Worm (Caenorhabditis elegans) whole organism, L4 larva: ENCODE results near the gene Y44A6B.3.

ENCODE experiments used
- F10B5.3 ChIP-seq: sonication (generic microtip); optimal IDR thresholded peaks from 2 replicates; lab custom pipeline; 2016; ENCODE audit warnings: mild to moderate bottlenecking, missing genetic modification characterization, missing compliant biosample characterization
- ama-1 ChIP-seq: fragments of 150-350 bp; optimal IDR thresholded peaks from 2 replicates; lab custom pipeline; 2014; ENCODE audit warnings: inconsistent platforms, mixed read lengths
- ceh-82 ChIP-seq: sonication (generic microtip); optimal IDR thresholded peaks from 2 replicates; lab custom pipeline; 2017; ENCODE audit warnings: missing biosample characterization, missing genetic modification characterization
- ces-1 ChIP-seq: fragments of 150-350 bp; sonication (generic microtip); optimal IDR thresholded peaks from 4 replicates; lab custom pipeline; 2014; ENCODE audit warnings: missing biosample characterization, missing genetic modification reagents, missing genetic modification characterization
- dmd-6 ChIP-seq: fragments of 200-800 bp; sonication (Bioruptor generic); IDR thresholded peaks from 2 replicates; pipeline ENCODE4 v1.3.6; 2022; ENCODE audit warnings: missing genetic modification reagents, missing genetic modification characterization, missing compliant biosample characterization
- madf-5 ChIP-seq, 2 experiments: fragments of 200-800 bp; sonication (Bioruptor generic); IDR thresholded peaks; 2 replicates each; pipeline ENCODE4 v1.3.6; 2022; ENCODE audit warnings: missing compliant biosample characterization in 2 of 2, missing genetic modification characterization in 2 of 2
- mxl-3 ChIP-seq: fragments of 200-800 bp; sonication (Bioruptor generic); optimal IDR thresholded peaks from 2 replicates; lab custom pipeline; 2018; ENCODE audit warnings: mild to moderate bottlenecking, missing genetic modification characterization, missing compliant biosample characterization
- nhr-28 ChIP-seq: fragments of 150-350 bp; optimal IDR thresholded peaks from 2 replicates; lab custom pipeline; 2014; ENCODE audit warnings: missing biosample characterization, missing genetic modification characterization
- snpc-4 ChIP-seq: fragments of 150-350 bp; optimal IDR thresholded peaks from 2 replicates; lab custom pipeline; 2014; ENCODE audit warnings: missing biosample characterization, missing genetic modification characterization

DNA sequence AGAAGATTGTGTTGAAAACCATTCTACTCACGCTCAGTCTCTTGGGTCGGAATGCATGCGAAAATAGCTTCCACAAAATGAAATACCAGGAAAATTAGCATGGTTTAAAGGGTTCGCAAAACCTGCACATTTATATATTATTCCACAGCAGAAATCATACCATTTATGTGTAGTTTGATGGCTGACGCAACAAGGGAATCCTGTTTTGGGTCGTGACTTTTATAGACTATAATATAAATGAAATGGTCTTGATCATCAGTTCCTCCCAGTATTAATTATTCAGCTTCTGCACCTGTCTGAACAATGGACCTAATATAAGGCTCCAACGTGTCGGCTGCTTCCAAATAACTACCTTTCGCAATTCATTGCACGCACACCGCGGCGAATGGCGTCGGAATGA, 15.2 kb downstream of the Y44A6B.3 start, which contains the start of gene F46B3.8:
- no peak for TF ChIP-seq dmd-6 (GFP tag; lab: Robert Waterston, UW)
- TF ChIP-seq ama-1 (lab: Kevin White, UChicago), result no peak
- no peak for TF ChIP-seq nhr-28
- no peak for TF ChIP-seq F10B5.3
- no peak for TF ChIP-seq madf-5 (GFP tag; IDR thresholded peaks at IDR 0.05; lab: Robert Waterston, UW)
- no peak for TF ChIP-seq ceh-82 (tag; lab: Kevin White, UChicago)
- TF ChIP-seq snpc-4 (tag; lab: Kevin White, UChicago), result no peak
- TF ChIP-seq ces-1 (GFP tag; lab: Kevin White, UChicago), result no peak
- TF ChIP-seq mxl-3 (GFP tag; lab: Kevin White, UChicago), result no peak
